Fruit fly (Drosophila melanogaster) whole organism, wandering third instar larva: Measurements from ENCODE around the gene lsn.

Source experiments
- Dfd ChIP-seq: fragments of >200 bp; optimal IDR thresholded peaks from 2 replicates; lab custom pipeline; 2017; ENCODE audit warnings: missing biosample characterization, missing genetic modification characterization
- usp ChIP-seq: fragments of >200 bp; optimal IDR thresholded peaks from 2 replicates; lab custom pipeline; 2017; ENCODE audit warnings: missing biosample characterization, missing genetic modification characterization

dm6 chr3R:21855469-21855826, 9.5 kb upstream of the lsn start:
- TF ChIP-seq usp (GFP tag; lab: Kevin White, UChicago), result no peak
- TF ChIP-seq Dfd, result no peak
